Worm (Caenorhabditis elegans) whole organism, L4/young adult: ENCODE results near the gene T16G1.2.

Source experiments
- W03F9.2 ChIP-seq: fragments of 150-350 bp; optimal IDR thresholded peaks from 2 replicates; lab custom pipeline; 2014; ENCODE audit warnings: missing biosample characterization, missing genetic modification characterization
- dao-5 ChIP-seq: sonication (generic microtip); optimal IDR thresholded peaks from 2 replicates; lab custom pipeline; 2016; ENCODE audit warnings: missing genotype, missing genetic modification characterization, moderate library complexity, missing compliant biosample characterization
- him-1 ChIP-seq: sonication (generic microtip); optimal IDR thresholded peaks from 2 replicates; lab custom pipeline; 2016; ENCODE audit warnings: missing genotype, missing genetic modification reagents, missing genetic modification characterization, missing compliant biosample characterization

DNA sequence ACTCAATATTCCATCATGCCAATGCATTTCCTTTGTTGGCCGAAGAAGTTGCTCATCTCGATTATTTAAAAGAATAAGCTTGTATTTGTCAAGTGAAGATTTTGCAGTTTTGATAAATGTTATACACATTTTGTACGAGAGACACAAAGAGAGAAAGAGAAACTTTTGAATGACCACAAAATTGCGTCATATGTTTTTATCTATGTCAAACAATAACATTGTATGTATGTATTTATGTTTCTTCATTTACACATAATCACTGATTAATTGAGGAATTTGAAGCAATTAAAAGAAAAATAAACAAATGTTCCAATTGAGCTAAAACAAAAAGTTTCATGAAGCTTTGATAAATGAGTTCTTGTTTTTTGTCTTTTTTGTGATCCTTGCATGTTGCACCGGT is 33.9 kb downstream of the T16G1.2 start, which contains the start of gene hrg-9:
- TF ChIP-seq dao-5 (tag; lab: Kevin White, UChicago) (no peak), him-1 (tag; lab: Kevin White, UChicago) (no peak), W03F9.2 (no peak)
